Fruit fly (Drosophila melanogaster): Measurements from ENCODE around the gene CG31205.

- TF ChIP-seq CTCF (optimal IDR thresholded peaks at IDR 0.05) (no peak), CG8478 (optimal IDR thresholded peaks at IDR 0.05) (no peak)
Observed at dm6 chr3R:20779969-20780368, 48.5 kb downstream of the CG31205 start.

All from S2 (cell line).